Fruit fly (Drosophila melanogaster) whole organism, embryonic: ENCODE data around the gene CG17959.
A peak's percentile ranks its signal among the peaks of the same experiment; 100 is the strongest.

Experiments
- Adf1 ChIP-seq: fragments of 200-800 bp; sonication (Bioruptor generic); IDR thresholded peaks from 2 replicates; pipeline ENCODE4 v1.3.6; 2022; ENCODE audit warnings: missing biosample characterization, missing genetic modification characterization
- Blimp-1 ChIP-seq: fragments of 200-800 bp; sonication (Bioruptor generic); optimal IDR thresholded peaks from 3 replicates; lab custom pipeline; 2018; ENCODE audit warnings: missing biosample characterization, missing genetic modification characterization, mild to moderate bottlenecking, moderate library complexity, missing genetic modification reagents
- CG10147 ChIP-seq: fragments of 200-800 bp; sonication (Bioruptor generic); optimal IDR thresholded peaks from 2 replicates; lab custom pipeline; 2019; ENCODE audit warnings: missing biosample characterization, mild to moderate bottlenecking, missing genetic modification characterization, moderate library complexity
- CG10979 ChIP-seq: fragments of 200-800 bp; sonication (Bioruptor generic); optimal IDR thresholded peaks from 2 replicates; lab custom pipeline; 2018; ENCODE audit warnings: missing biosample characterization, mild to moderate bottlenecking, missing genetic modification characterization, moderate library complexity
- CG11723 ChIP-seq: fragments of 200-800 bp; sonication (Bioruptor generic); optimal IDR thresholded peaks from 2 replicates; lab custom pipeline; 2017; ENCODE audit warnings: missing biosample characterization, mild to moderate bottlenecking, missing genetic modification characterization
- CG12071 ChIP-seq: fragments of 200-800 bp; sonication (Bioruptor generic); optimal IDR thresholded peaks from 3 replicates; lab custom pipeline; 2018; ENCODE audit warnings: missing biosample characterization, mild to moderate bottlenecking, missing genetic modification characterization
- CG12104 ChIP-seq: fragments of 200-800 bp; sonication (Bioruptor generic); optimal IDR thresholded peaks from 3 replicates; lab custom pipeline; 2016; ENCODE audit warnings: missing biosample characterization, missing genetic modification characterization
- CG12744 ChIP-seq: fragments of 200-800 bp; sonication (Bioruptor generic); optimal IDR thresholded peaks from 2 replicates; lab custom pipeline; 2016; ENCODE audit warnings: missing biosample characterization, missing genetic modification characterization
- CG12942 ChIP-seq: fragments of 200-800 bp; sonication (Bioruptor generic); optimal IDR thresholded peaks from 3 replicates; lab custom pipeline; 2016; ENCODE audit warnings: missing biosample characterization, missing genetic modification characterization
- CG13296 ChIP-seq: fragments of 200-800 bp; sonication (Bioruptor generic); optimal IDR thresholded peaks from 3 replicates; lab custom pipeline; 2018; ENCODE audit warnings: missing biosample characterization, mild to moderate bottlenecking, missing genetic modification characterization
- CG13424 ChIP-seq: fragments of 200-800 bp; sonication (Bioruptor generic); optimal IDR thresholded peaks from 2 replicates; lab custom pipeline; 2019; ENCODE audit warnings: missing biosample characterization, mild to moderate bottlenecking, missing genetic modification characterization, moderate library complexity
- CG13894 ChIP-seq: fragments of 200-800 bp; sonication (Bioruptor generic); optimal IDR thresholded peaks from 3 replicates; lab custom pipeline; 2018; ENCODE audit warnings: missing biosample characterization, mild to moderate bottlenecking, missing genetic modification characterization, moderate library complexity
- CG14710 ChIP-seq: fragments of 200-800 bp; sonication (Bioruptor generic); optimal IDR thresholded peaks from 3 replicates; lab custom pipeline; 2019; ENCODE audit warnings: missing biosample characterization, mild to moderate bottlenecking, missing genetic modification characterization, moderate library complexity
- CG15011 ChIP-seq: fragments of 200-800 bp; sonication (Bioruptor generic); optimal IDR thresholded peaks from 3 replicates; lab custom pipeline; 2018; ENCODE audit warnings: missing biosample characterization, mild to moderate bottlenecking, missing genetic modification characterization
- CG15073 ChIP-seq: fragments of 200-800 bp; sonication (Bioruptor generic); optimal IDR thresholded peaks from 2 replicates; lab custom pipeline; 2016; ENCODE audit warnings: missing biosample characterization, missing genetic modification characterization
- CG1832 ChIP-seq: fragments of 200-800 bp; sonication (Bioruptor generic); optimal IDR thresholded peaks from 2 replicates; lab custom pipeline; 2017; ENCODE audit warnings: missing biosample characterization, mild to moderate bottlenecking, missing genetic modification characterization, inconsistent platforms
- CG2120 ChIP-seq: fragments of 200-800 bp; sonication (Bioruptor generic); optimal IDR thresholded peaks from 3 replicates; lab custom pipeline; 2016; ENCODE audit warnings: missing biosample characterization, missing genetic modification characterization
- CG2889 ChIP-seq: fragments of 200-800 bp; sonication (Bioruptor generic); IDR thresholded peaks from 3 replicates; pipeline ENCODE4 v1.3.6; 2022; ENCODE audit warnings: missing biosample characterization, missing genetic modification characterization
- CG30020 ChIP-seq: fragments of 200-800 bp; optimal IDR thresholded peaks from 2 replicates; lab custom pipeline; 2019; ENCODE audit warnings: missing biosample characterization, mild to moderate bottlenecking, missing genetic modification characterization, moderate library complexity
- CG30403 ChIP-seq: fragments of 200-800 bp; sonication (Bioruptor generic); optimal IDR thresholded peaks from 3 replicates; lab custom pipeline; 2016; ENCODE audit warnings: missing biosample characterization, missing genetic modification characterization
- CG4282 ChIP-seq: fragments of 200-800 bp; sonication (Bioruptor generic); optimal IDR thresholded peaks from 2 replicates; lab custom pipeline; 2016; ENCODE audit warnings: missing biosample characterization, missing genetic modification characterization
- CG4854 ChIP-seq: fragments of 200-800 bp; sonication (Bioruptor generic); optimal IDR thresholded peaks from 2 replicates; lab custom pipeline; 2016; ENCODE audit warnings: missing biosample characterization, missing genetic modification characterization, inconsistent platforms
- CG6254 ChIP-seq: fragments of 200-800 bp; sonication (Bioruptor generic); optimal IDR thresholded peaks from 3 replicates; lab custom pipeline; 2017; ENCODE audit warnings: mild to moderate bottlenecking, missing biosample characterization, missing genetic modification reagents, missing genetic modification characterization
- CG9932 ChIP-seq: fragments of 200-800 bp; sonication (Bioruptor generic); IDR thresholded peaks from 2 replicates; pipeline ENCODE4 v1.3.6; 2022; ENCODE audit warnings: missing biosample characterization, missing genetic modification characterization
- Dfd ChIP-seq, 2 experiments: fragments of >200 bp; optimal IDR thresholded peaks; 2 replicates each; lab custom pipeline; 2017; ENCODE audit warnings: missing biosample characterization in 2 of 2, missing genetic modification characterization in 2 of 2
- Dp ChIP-seq: fragments of 200-800 bp; sonication (Bioruptor generic); optimal IDR thresholded peaks from 2 replicates; lab custom pipeline; 2018; ENCODE audit warnings: missing biosample characterization, mild to moderate bottlenecking, missing genetic modification characterization, moderate library complexity
- Drgx ChIP-seq: fragments of 200-800 bp; sonication (Bioruptor generic); IDR thresholded peaks from 2 replicates; pipeline ENCODE4 v1.3.6; 2022; ENCODE audit warnings: missing biosample characterization, missing genetic modification characterization
- Elba2 ChIP-seq: fragments of 200-800 bp; sonication (Bioruptor generic); optimal IDR thresholded peaks from 3 replicates; lab custom pipeline; 2016; ENCODE audit warnings: missing biosample characterization, missing genetic modification characterization
- Hr51 ChIP-seq, 2 experiments: fragments of 200-800 bp; sonication (Bioruptor generic); optimal IDR thresholded peaks; 2 replicates in 1 of 2; 3 replicates in 1 of 2; lab custom pipeline; 2016 to 2018; ENCODE audit warnings: missing biosample characterization in 2 of 2, missing genetic modification characterization in 2 of 2, mild to moderate bottlenecking in 1 of 2, moderate library complexity in 1 of 2
- Lim3 ChIP-seq: fragments of 200-800 bp; sonication (Bioruptor generic); IDR thresholded peaks from 2 replicates; pipeline ENCODE4 v1.3.6; 2022; ENCODE audit warnings: missing biosample characterization, missing genetic modification characterization
- Meics ChIP-seq: fragments of 200-800 bp; sonication (Bioruptor generic); optimal IDR thresholded peaks from 2 replicates; lab custom pipeline; 2017; ENCODE audit warnings: missing biosample characterization, mild to moderate bottlenecking, missing genetic modification characterization
- Nf-YC ChIP-seq: fragments of 200-800 bp; optimal IDR thresholded peaks from 3 replicates; lab custom pipeline; 2019; ENCODE audit warnings: missing biosample characterization, mild to moderate bottlenecking, missing genetic modification characterization, moderate library complexity
- Side ChIP-seq: fragments of 200-800 bp; sonication (Bioruptor generic); optimal IDR thresholded peaks from 2 replicates; lab custom pipeline; 2016; ENCODE audit warnings: missing biosample characterization, missing genetic modification characterization
- chif ChIP-seq, 2 experiments: fragments of 200-800 bp; sonication (Bioruptor generic); optimal IDR thresholded peaks; 3 replicates each; lab custom pipeline; 2016; ENCODE audit warnings: missing biosample characterization in 2 of 2, missing genetic modification characterization in 2 of 2
- chinmo ChIP-seq: fragments of 200-800 bp; sonication (Bioruptor generic); IDR thresholded peaks from 4 replicates; pipeline ENCODE4 v1.3.6; 2022; ENCODE audit warnings: missing biosample characterization, missing genetic modification characterization; ENCODE audit not compliant: partially characterized antibody
- crc ChIP-seq: fragments of 200-800 bp; sonication (Bioruptor generic); optimal IDR thresholded peaks from 2 replicates; lab custom pipeline; 2016; ENCODE audit warnings: missing biosample characterization, missing genetic modification characterization
- dan ChIP-seq: fragments of 200-800 bp; sonication (Bioruptor generic); IDR thresholded peaks from 2 replicates; pipeline ENCODE4 v1.3.6; 2022; ENCODE audit warnings: missing biosample characterization, missing genetic modification characterization
- danr ChIP-seq: fragments of 200-800 bp; sonication (Bioruptor generic); IDR thresholded peaks from 2 replicates; pipeline ENCODE4 v1.3.6; 2022; ENCODE audit warnings: missing biosample characterization, missing genetic modification characterization
- disco-r ChIP-seq: fragments of 200-800 bp; sonication (Bioruptor generic); optimal IDR thresholded peaks from 2 replicates; lab custom pipeline; 2016; ENCODE audit warnings: missing biosample characterization, missing genetic modification characterization
- fd64A ChIP-seq: fragments of 200-800 bp; sonication (Bioruptor generic); optimal IDR thresholded peaks from 3 replicates; lab custom pipeline; 2018; ENCODE audit warnings: missing biosample characterization, mild to moderate bottlenecking, missing genetic modification characterization
- gce ChIP-seq: fragments of 200-800 bp; sonication (Bioruptor generic); IDR thresholded peaks from 3 replicates; pipeline ENCODE4 v1.3.6; 2022; ENCODE audit warnings: missing biosample characterization, missing genetic modification characterization
- ham ChIP-seq: fragments of 200-800 bp; sonication (Bioruptor generic); IDR thresholded peaks from 2 replicates; pipeline ENCODE4 v1.3.6; 2022; ENCODE audit warnings: missing biosample characterization, missing genetic modification characterization
- jigr1 ChIP-seq: fragments of 200-800 bp; sonication (Bioruptor generic); IDR thresholded peaks from 3 replicates; pipeline ENCODE4 v1.3.6; 2022; ENCODE audit warnings: missing biosample characterization, missing genetic modification characterization
- kay ChIP-seq: fragments of 200-800 bp; sonication (Bioruptor generic); optimal IDR thresholded peaks from 2 replicates; lab custom pipeline; 2016; ENCODE audit warnings: missing biosample characterization, missing genetic modification characterization
- odd ChIP-seq: fragments of 200-800 bp; sonication (Bioruptor generic); optimal IDR thresholded peaks from 2 replicates; lab custom pipeline; 2017; ENCODE audit warnings: missing biosample characterization, mild to moderate bottlenecking, missing genetic modification characterization
- pfk ChIP-seq: fragments of 200-800 bp; sonication (Bioruptor generic); optimal IDR thresholded peaks from 2 replicates; lab custom pipeline; 2018; ENCODE audit warnings: missing biosample characterization, mild to moderate bottlenecking, missing genetic modification characterization, moderate library complexity
- pzg ChIP-seq: fragments of 200-800 bp; sonication (Bioruptor generic); optimal IDR thresholded peaks from 3 replicates; lab custom pipeline; 2018; ENCODE audit warnings: missing biosample characterization, mild to moderate bottlenecking, missing genetic modification characterization, moderate library complexity
- sens ChIP-seq: fragments of 200-800 bp; sonication (Bioruptor generic); peaks from one replicate; lab custom pipeline; 2016; ENCODE audit warnings: missing biosample characterization, missing genetic modification characterization
- sima ChIP-seq: fragments of 200-800 bp; sonication (Bioruptor generic); optimal IDR thresholded peaks from 2 replicates; lab custom pipeline; 2016; ENCODE audit warnings: missing biosample characterization, missing genetic modification characterization
- slp2 ChIP-seq: fragments of 200-800 bp; sonication (Bioruptor generic); optimal IDR thresholded peaks from 2 replicates; lab custom pipeline; 2016; ENCODE audit warnings: missing biosample characterization, missing genetic modification characterization
- twi ChIP-seq: fragments of 200-800 bp; optimal IDR thresholded peaks from 2 replicates; lab custom pipeline; 2019; ENCODE audit warnings: missing biosample characterization, mild to moderate bottlenecking, missing genetic modification characterization, moderate library complexity
- vfl ChIP-seq: fragments of 200-800 bp; sonication (Bioruptor generic); optimal IDR thresholded peaks from 2 replicates; lab custom pipeline; 2016; ENCODE audit warnings: missing biosample characterization, missing genetic modification characterization

The CG17959 gene

DNA sequence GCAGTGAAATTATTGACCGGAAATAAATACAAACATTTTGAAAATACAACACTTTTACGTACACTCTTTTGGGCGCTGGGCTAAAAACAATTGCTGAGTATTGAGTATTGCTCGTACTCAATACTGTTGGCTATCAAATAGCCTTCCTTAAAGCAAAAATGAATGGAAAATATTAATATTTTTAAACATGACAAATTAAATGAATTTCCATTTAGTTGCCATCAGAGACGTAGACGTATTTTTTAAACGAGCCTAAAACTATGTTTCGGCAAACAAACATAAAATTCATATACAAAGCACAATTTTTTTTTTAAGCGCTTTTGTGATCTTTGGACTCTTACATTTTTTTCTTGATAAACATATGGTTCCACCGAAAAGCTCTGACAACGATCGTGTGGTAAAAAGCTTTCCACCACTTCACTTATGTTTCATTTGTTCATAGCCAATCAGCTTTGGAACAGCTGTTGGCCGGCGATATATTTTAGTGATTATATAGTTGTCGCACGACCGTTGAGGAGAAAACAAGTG lies 715 bp downstream of the CG17959 start, which contains the start of gene CG3603 (continued):
- TF ChIP-seq CG10147 (GFP tag; lab: Kevin White, UChicago), result no peak
- no peak for TF ChIP-seq CG4854 (GFP tag; lab: Kevin White, UChicago)
- TF ChIP-seq Dfd (GFP tag; optimal IDR thresholded peaks at IDR 0.05; lab: Kevin White, UChicago), result no peak
- TF ChIP-seq sens (GFP tag; lab: Kevin White, UChicago), result peak; percentile 61
- peak; percentile 8 for TF ChIP-seq pfk (GFP tag; lab: Kevin White, UChicago)
- TF ChIP-seq CG30020 (tag; lab: Kevin White, UChicago), result no peak
- TF ChIP-seq CG13296, result peak; percentile 69
- TF ChIP-seq CG13424 (tag; lab: Kevin White, UChicago), result no peak
- TF ChIP-seq CG12942, result no peak
- no peak for TF ChIP-seq Lim3 (GFP tag; lab: Robert Waterston, UW)
- TF ChIP-seq dan (GFP tag; lab: Robert Waterston, UW), result no peak
- TF ChIP-seq Adf1 (GFP tag; lab: Robert Waterston, UW), result no peak
- no peak for TF ChIP-seq Hr51 (GFP tag; optimal IDR thresholded peaks at IDR 0.05; lab: Kevin White, UChicago)
- no peak for TF ChIP-seq kay (GFP tag; lab: Kevin White, UChicago)
- TF ChIP-seq CG10979 (tag; lab: Kevin White, UChicago), result no peak
- no peak for TF ChIP-seq CG12071
- TF ChIP-seq twi (tag; lab: Kevin White, UChicago), result no peak
- TF ChIP-seq CG30403 (GFP tag; lab: Kevin White, UChicago), result no peak
- TF ChIP-seq Meics (GFP tag; lab: Kevin White, UChicago), result peak; percentile 40
- no peak for TF ChIP-seq ham (GFP tag; lab: Robert Waterston, UW)
- TF ChIP-seq CG1832 (GFP tag; lab: Kevin White, UChicago), result no peak
- TF ChIP-seq chinmo (GFP tag; lab: Robert Waterston, UW), result no peak
- TF ChIP-seq CG2120 (GFP tag; lab: Kevin White, UChicago), result no peak
- no peak for TF ChIP-seq CG15073 (GFP tag; lab: Kevin White, UChicago)
- no peak for TF ChIP-seq Side (GFP tag; lab: Kevin White, UChicago)
- no peak for TF ChIP-seq slp2
- no peak for TF ChIP-seq Elba2
- TF ChIP-seq CG13894 (tag; lab: Kevin White, UChicago), result no peak
- TF ChIP-seq CG14710 (tag; lab: Kevin White, UChicago), result no peak
- TF ChIP-seq fd64A, result no peak
- TF ChIP-seq sima (GFP tag; lab: Kevin White, UChicago), result no peak
- TF ChIP-seq odd (GFP tag; lab: Kevin White, UChicago), result no peak
- peak; percentile 4 for TF ChIP-seq CG15011 (GFP tag; lab: Kevin White, UChicago)
- TF ChIP-seq gce (GFP tag; lab: Robert Waterston, UW), result no peak
- TF ChIP-seq disco-r (GFP tag; lab: Kevin White, UChicago), result no peak
- TF ChIP-seq pzg (GFP tag; lab: Kevin White, UChicago), result peak; percentile 13
- TF ChIP-seq chif (GFP tag; optimal IDR thresholded peaks at IDR 0.05; lab: Kevin White, UChicago), result no peak
- no peak for TF ChIP-seq Dp (GFP tag; lab: Kevin White, UChicago)
- TF ChIP-seq jigr1 (GFP tag; lab: Robert Waterston, UW), result no peak
- TF ChIP-seq Nf-YC (tag; lab: Kevin White, UChicago), result peak; percentile 85
- no peak for TF ChIP-seq danr
- no peak for TF ChIP-seq CG4282
- TF ChIP-seq vfl (GFP tag; lab: Kevin White, UChicago), result no peak
- no peak for TF ChIP-seq CG9932
- TF ChIP-seq CG12744 (GFP tag; lab: Kevin White, UChicago), result no peak
- TF ChIP-seq Blimp-1 (GFP tag; lab: Kevin White, UChicago), result no peak
- no peak for TF ChIP-seq CG12104 (GFP tag; lab: Kevin White, UChicago)
- no peak for TF ChIP-seq CG6254 (GFP tag; lab: Kevin White, UChicago)
- TF ChIP-seq crc (GFP tag; lab: Kevin White, UChicago), result no peak
- TF ChIP-seq CG2889 (GFP tag; lab: Robert Waterston, UW), result no peak
- TF ChIP-seq Drgx, result peak; percentile 74
- no peak for TF ChIP-seq CG11723 (GFP tag; lab: Kevin White, UChicago)
